Worm (Caenorhabditis elegans): ENCODE measurements around the gene F25B5.3.

DNA sequence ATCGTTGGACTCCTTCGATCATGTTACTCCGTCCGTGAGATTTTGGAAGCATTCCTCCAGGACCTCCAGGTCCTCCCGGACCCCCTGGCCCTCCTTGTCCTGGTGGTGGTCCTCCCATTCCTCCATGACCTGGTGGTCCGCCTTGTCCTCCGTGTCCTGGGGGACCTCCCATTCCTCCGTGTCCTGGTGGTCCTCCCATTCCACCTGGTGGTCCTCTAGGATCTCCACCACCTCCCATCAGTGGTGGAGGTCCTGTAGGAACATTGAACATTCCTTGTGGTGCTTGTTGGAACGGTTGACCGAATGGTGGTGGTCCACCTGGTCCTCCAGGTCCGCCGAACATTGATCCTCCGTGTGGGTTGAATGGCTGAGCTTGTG lies 5.2 kb downstream of the F25B5.3 start:
- no peak for TF ChIP-seq sox-4 (tag; optimal IDR thresholded peaks at IDR 0.05)
- peak; percentile 25 for TF ChIP-seq hlh-6 (tag; optimal IDR thresholded peaks at IDR 0.05)
- no peak for TF ChIP-seq hlh-30 (tag; optimal IDR thresholded peaks at IDR 0.05; ENCODE audit: insufficient read depth)
- no peak for TF ChIP-seq elt-2 (tag; optimal IDR thresholded peaks at IDR 0.05)
- TF ChIP-seq ceh-9 (tag; optimal IDR thresholded peaks at IDR 0.05) = no peak
- TF ChIP-seq madf-2 (tag; optimal IDR thresholded peaks at IDR 0.05) = no peak
- no peak for TF ChIP-seq ceh-30 (tag; optimal IDR thresholded peaks at IDR 0.05)
- no peak for TF ChIP-seq dve-1 (tag; optimal IDR thresholded peaks at IDR 0.05)
